Fruit fly (Drosophila melanogaster): Measurements from ENCODE around the gene Myo61F.
A peak's percentile ranks its signal among the peaks of the same experiment; 100 is the strongest.

The Myo61F gene

dm6 chr3L:1323136-1323535 is 4.9 kb downstream of the Myo61F start (continued):
- TF ChIP-seq tx (GFP tag; optimal IDR thresholded peaks at IDR 0.05) (peak; percentile 56), tap (tag; optimal IDR thresholded peaks at IDR 0.05) (peak; percentile 67), hkb (optimal IDR thresholded peaks at IDR 0.05) (no peak), hkb (GFP tag; IDR thresholded peaks at IDR 0.05) (peak; percentile 71), CG18262 (tag; optimal IDR thresholded peaks at IDR 0.05) (peak; percentile 85), Vsx1 (GFP tag; optimal IDR thresholded peaks at IDR 0.05) (peak; percentile 3), pzg (GFP tag; optimal IDR thresholded peaks at IDR 0.05) (no peak), Med (GFP tag) (peak; percentile 81), zen2 (GFP tag; IDR thresholded peaks at IDR 0.05; ENCODE audit: partially characterized antibody) (no peak), CG2129 (GFP tag; IDR thresholded peaks at IDR 0.05; ENCODE audit: partially characterized antibody) (no peak), en (GFP tag; optimal IDR thresholded peaks at IDR 0.05) (peak; percentile 51), CG10543 (GFP tag; optimal IDR thresholded peaks at IDR 0.05) (no peak), Spps (tag; optimal IDR thresholded peaks at IDR 0.05) (peak; percentile 80), CG6689 (GFP tag; IDR thresholded peaks at IDR 0.05) (peak; percentile 72), Fer1 (GFP tag; optimal IDR thresholded peaks at IDR 0.05) (no peak), CG7987 (GFP tag; optimal IDR thresholded peaks at IDR 0.05) (no peak), dm (GFP tag; optimal IDR thresholded peaks at IDR 0.05) (peak; percentile 41), tll (GFP tag; optimal IDR thresholded peaks at IDR 0.05) (no peak), gcm (GFP tag; optimal IDR thresholded peaks at IDR 0.05) (peak; percentile 65), CG9609 (GFP tag; optimal IDR thresholded peaks at IDR 0.05) (peak; percentile 58), Tbp (GFP tag; optimal IDR thresholded peaks at IDR 0.05) (no peak), CG4282 (GFP tag; optimal IDR thresholded peaks at IDR 0.05) (no peak), sim (GFP tag; IDR thresholded peaks at IDR 0.05) (peak; percentile 35; the same call in 1 of the 2 replicates), CG17385 (GFP tag; optimal IDR thresholded peaks at IDR 0.05) (peak; percentile 73), scrt (GFP tag; optimal IDR thresholded peaks at IDR 0.05) (peak; percentile 21), CG6175 (GFP tag; IDR thresholded peaks at IDR 0.05) (no peak), CG14441 (GFP tag; IDR thresholded peaks at IDR 0.05) (peak; percentile 40; the same call in 1 of the 2 replicates), E2f1 (GFP tag; IDR thresholded peaks at IDR 0.05) (peak; percentile 44), CG11398 (GFP tag; optimal IDR thresholded peaks at IDR 0.05) (peak; percentile 43), ash1 (GFP tag; optimal IDR thresholded peaks at IDR 0.05) (no peak), CG12071 (GFP tag; optimal IDR thresholded peaks at IDR 0.05) (peak; percentile 13), CG30403 (GFP tag; optimal IDR thresholded peaks at IDR 0.05) (peak; percentile 68), Kr (GFP tag; optimal IDR thresholded peaks at IDR 0.05) (no peak), Six4 (GFP tag; optimal IDR thresholded peaks at IDR 0.05) (peak; percentile 69), otp (GFP tag; IDR thresholded peaks at IDR 0.05) (peak; percentile 83; the same call in 2 of the 3 replicates), trh (GFP tag; optimal IDR thresholded peaks at IDR 0.05) (peak; percentile 24), CG9797 (GFP tag; optimal IDR thresholded peaks at IDR 0.05) (no peak), vfl (GFP tag; optimal IDR thresholded peaks at IDR 0.05) (no peak), CG11456 (GFP tag; IDR thresholded peaks at IDR 0.05) (0 out of 3 replicates have a peak, but pooled peaks have one; percentile 50), ems (GFP tag; optimal IDR thresholded peaks at IDR 0.05) (peak; percentile 22), eve (GFP tag; optimal IDR thresholded peaks at IDR 0.05) (no peak), slp2 (GFP tag; optimal IDR thresholded peaks at IDR 0.05) (peak; percentile 69), CG3407 (GFP tag; optimal IDR thresholded peaks at IDR 0.05) (peak; percentile 64), MBD-R2 (GFP tag; IDR thresholded peaks at IDR 0.05) (no peak), crp (GFP tag; optimal IDR thresholded peaks at IDR 0.05) (no peak), D19B (GFP tag; optimal IDR thresholded peaks at IDR 0.05) (no peak), CG1602 (GFP tag; optimal IDR thresholded peaks at IDR 0.05) (peak; percentile 68), CG10147 (GFP tag; optimal IDR thresholded peaks at IDR 0.05) (peak; percentile 44), Gsc (GFP tag; IDR thresholded peaks at IDR 0.05) (no peak), CG17328 (GFP tag; IDR thresholded peaks at IDR 0.05) (peak; percentile 84), CG16815 (GFP tag; optimal IDR thresholded peaks at IDR 0.05) (peak; percentile 52)

Measured in whole organism, embryonic.